Fruit fly (Drosophila melanogaster) whole organism, prepupa: ENCODE data around the gene Syx13.
A peak's percentile ranks its signal among the peaks of the same experiment; 100 is the strongest.

Experiments
- CG10631 ChIP-seq: fragments of 200-800 bp; sonication (Bioruptor generic); optimal IDR thresholded peaks from 2 replicates; lab custom pipeline; 2016; ENCODE audit warnings: missing biosample characterization, missing genetic modification characterization
- CG10669 ChIP-seq: fragments of 200-800 bp; sonication (Bioruptor generic); optimal IDR thresholded peaks from 3 replicates; lab custom pipeline; 2018; ENCODE audit warnings: missing biosample characterization, mild to moderate bottlenecking, missing genetic modification characterization, moderate library complexity
- CG11762 ChIP-seq: fragments of 200-800 bp; sonication (Bioruptor generic); optimal IDR thresholded peaks from 3 replicates; lab custom pipeline; 2016; ENCODE audit warnings: missing biosample characterization, missing genetic modification characterization; ENCODE audit not compliant: insufficient read depth
- CG1621 ChIP-seq: fragments of 200-800 bp; sonication (Bioruptor generic); optimal IDR thresholded peaks from 3 replicates; lab custom pipeline; 2018; ENCODE audit warnings: missing biosample characterization, mild to moderate bottlenecking, missing genetic modification characterization
- CG16779 ChIP-seq: fragments of 200-800 bp; sonication (Bioruptor generic); optimal IDR thresholded peaks from 3 replicates; lab custom pipeline; 2017; ENCODE audit warnings: missing biosample characterization, mild to moderate bottlenecking, missing genetic modification characterization
- CG31627 ChIP-seq: fragments of 200-800 bp; sonication (Bioruptor generic); optimal IDR thresholded peaks from 3 replicates; lab custom pipeline; 2016; ENCODE audit warnings: missing biosample characterization, missing genetic modification characterization
- CG34406 ChIP-seq: fragments of 200-800 bp; sonication (Bioruptor generic); optimal IDR thresholded peaks from 3 replicates; lab custom pipeline; 2016; ENCODE audit warnings: missing biosample characterization, missing genetic modification characterization
- CG3919 ChIP-seq: fragments of 200-800 bp; sonication (Bioruptor generic); optimal IDR thresholded peaks from 3 replicates; lab custom pipeline; 2016; ENCODE audit warnings: missing biosample characterization, missing genetic modification characterization
- CG4318 ChIP-seq: fragments of 200-800 bp; sonication (Bioruptor generic); optimal IDR thresholded peaks from 3 replicates; lab custom pipeline; 2017; ENCODE audit warnings: missing biosample characterization, mild to moderate bottlenecking, missing genetic modification characterization
- CG6163 ChIP-seq: fragments of 200-800 bp; sonication (Bioruptor generic); IDR thresholded peaks from 3 replicates; pipeline ENCODE4 v1.3.6; 2022; ENCODE audit warnings: missing biosample characterization, missing genetic modification characterization
- CG6854 ChIP-seq: fragments of 200-800 bp; sonication (Bioruptor generic); optimal IDR thresholded peaks from 2 replicates; lab custom pipeline; 2017; ENCODE audit warnings: missing biosample characterization, mild to moderate bottlenecking, missing genetic modification characterization
- CG9139 ChIP-seq: fragments of 200-800 bp; sonication (Bioruptor generic); optimal IDR thresholded peaks from 3 replicates; lab custom pipeline; 2017; ENCODE audit warnings: missing biosample characterization, mild to moderate bottlenecking, missing genetic modification characterization
- Eip78C ChIP-seq: fragments of 200-800 bp; sonication (Bioruptor generic); peaks from one replicate; lab custom pipeline; 2016; ENCODE audit warnings: missing biosample characterization, missing genetic modification characterization
- Eip93F ChIP-seq: fragments of 200-800 bp; sonication (Bioruptor generic); optimal IDR thresholded peaks from 2 replicates; lab custom pipeline; 2016; ENCODE audit warnings: missing biosample characterization, mild to moderate bottlenecking, missing genetic modification characterization
- Ets21C ChIP-seq: fragments of 200-800 bp; sonication (Bioruptor generic); optimal IDR thresholded peaks from 3 replicates; lab custom pipeline; 2016; ENCODE audit warnings: missing biosample characterization, missing genetic modification characterization
- Ets96B ChIP-seq: fragments of 200-800 bp; optimal IDR thresholded peaks from 2 replicates; lab custom pipeline; 2019; ENCODE audit warnings: missing biosample characterization, mild to moderate bottlenecking, missing genetic modification characterization, moderate library complexity
- Hr39 ChIP-seq: fragments of 200-800 bp; sonication (Bioruptor generic); optimal IDR thresholded peaks from 2 replicates; lab custom pipeline; 2016; ENCODE audit warnings: missing biosample characterization, missing genetic modification characterization
- Lpt ChIP-seq: fragments of 200-800 bp; sonication (Bioruptor generic); optimal IDR thresholded peaks from 3 replicates; lab custom pipeline; 2016; ENCODE audit warnings: missing biosample characterization, missing genetic modification characterization
- OdsH ChIP-seq: fragments of 200-800 bp; sonication (Bioruptor generic); optimal IDR thresholded peaks from 3 replicates; lab custom pipeline; 2016; ENCODE audit warnings: missing biosample characterization, missing genetic modification characterization
- Sox102F ChIP-seq: fragments of 200-800 bp; sonication (Bioruptor generic); optimal IDR thresholded peaks from 2 replicates; lab custom pipeline; 2016; ENCODE audit warnings: missing biosample characterization, mild to moderate bottlenecking, missing genetic modification characterization
- Sox14 ChIP-seq: fragments of 200-800 bp; sonication (Bioruptor generic); optimal IDR thresholded peaks from 3 replicates; lab custom pipeline; 2016; ENCODE audit warnings: missing biosample characterization, missing genetic modification characterization
- Sox15 ChIP-seq: fragments of 200-800 bp; sonication (Bioruptor generic); optimal IDR thresholded peaks from 3 replicates; lab custom pipeline; 2016; ENCODE audit warnings: missing biosample characterization, missing genetic modification characterization
- achi ChIP-seq: fragments of 200-800 bp; sonication (Bioruptor generic); optimal IDR thresholded peaks from 3 replicates; lab custom pipeline; 2016; ENCODE audit warnings: missing biosample characterization, missing genetic modification characterization
- acj6 ChIP-seq: fragments of 200-800 bp; sonication (Bioruptor generic); optimal IDR thresholded peaks from 3 replicates; lab custom pipeline; 2016; ENCODE audit warnings: missing biosample characterization, missing genetic modification characterization
- cyc ChIP-seq: fragments of 200-800 bp; sonication (Bioruptor generic); optimal IDR thresholded peaks from 3 replicates; lab custom pipeline; 2016; ENCODE audit warnings: missing biosample characterization, missing genetic modification characterization
- dac ChIP-seq: fragments of 200-800 bp; sonication (Bioruptor generic); optimal IDR thresholded peaks from 2 replicates; lab custom pipeline; 2017; ENCODE audit warnings: missing biosample characterization, mild to moderate bottlenecking, missing genetic modification characterization
- esn ChIP-seq: fragments of 200-800 bp; sonication (Bioruptor generic); optimal IDR thresholded peaks from 2 replicates; lab custom pipeline; 2016; ENCODE audit warnings: missing biosample characterization, mild to moderate bottlenecking, missing genetic modification characterization, moderate library complexity
- fd59A ChIP-seq: fragments of 200-800 bp; sonication (Bioruptor generic); optimal IDR thresholded peaks from 2 replicates; lab custom pipeline; 2017; ENCODE audit warnings: missing biosample characterization, mild to moderate bottlenecking, missing genetic modification characterization, missing genetic modification reagents
- fd85E ChIP-seq: fragments of 200-800 bp; sonication (Bioruptor generic); optimal IDR thresholded peaks from 3 replicates; lab custom pipeline; 2016; ENCODE audit warnings: missing biosample characterization, missing genetic modification characterization
- fkh ChIP-seq: fragments of 200-800 bp; sonication (Bioruptor generic); optimal IDR thresholded peaks from 3 replicates; lab custom pipeline; 2017; ENCODE audit warnings: missing biosample characterization, mild to moderate bottlenecking, missing genetic modification characterization, moderate library complexity
- lz ChIP-seq: fragments of 200-800 bp; sonication (Bioruptor generic); optimal IDR thresholded peaks from 3 replicates; lab custom pipeline; 2016; ENCODE audit warnings: missing biosample characterization, missing genetic modification characterization
- net ChIP-seq: fragments of 200-800 bp; sonication (Bioruptor generic); optimal IDR thresholded peaks from 3 replicates; lab custom pipeline; 2016; ENCODE audit warnings: missing biosample characterization, missing genetic modification characterization
- ss ChIP-seq, 2 experiments: fragments of 200-800 bp; sonication (Bioruptor generic); optimal IDR thresholded peaks; 2 replicates in 1 of 2; 3 replicates in 1 of 2; lab custom pipeline; 2017 to 2018; ENCODE audit warnings: mild to moderate bottlenecking in 2 of 2, missing biosample characterization in 2 of 2, missing genetic modification characterization in 2 of 2, moderate library complexity in 1 of 2
- svp ChIP-seq: fragments of 200-800 bp; sonication (Bioruptor generic); peaks from one replicate; lab custom pipeline; 2016; ENCODE audit warnings: missing biosample characterization, missing genetic modification characterization

Syx13 gene

dm6 chr3L:13006490-13006889, 37.7 kb upstream of the Syx13 start, which contains the start of gene CG11263 (continued):
- TF ChIP-seq fd85E (GFP tag; lab: Kevin White, UChicago) (no peak), fd59A (GFP tag; lab: Kevin White, UChicago) (no peak), esn (GFP tag; lab: Kevin White, UChicago) (peak; percentile 32), CG10631 (GFP tag; lab: Kevin White, UChicago) (peak; percentile 32), CG16779 (no peak), net (GFP tag; lab: Kevin White, UChicago) (peak; percentile 50), CG11762 (no peak)

- TF ChIP-seq CG4318 (GFP tag; lab: Kevin White, UChicago) (no peak), OdsH (GFP tag; lab: Kevin White, UChicago) (peak; percentile 7), Eip78C (GFP tag; lab: Kevin White, UChicago) (peak; percentile 8), lz (GFP tag; lab: Kevin White, UChicago) (no peak)
- TF ChIP-seq, all 60 proteins: peak for 2
Observed at dm6 chr3L:13007946-13008462, 36.2 kb upstream of the Syx13 start.

dm6 chr3L:13011511-13011910, 32.7 kb upstream of the Syx13 start, which contains the start of gene Cul6:
Gene Cul6 (minus strand): TSS chr3L:13011685.
- TF ChIP-seq esn (GFP tag; lab: Kevin White, UChicago) (peak; percentile 13), Eip93F (no peak), CG11762 (no peak), CG10669 (GFP tag; lab: Kevin White, UChicago) (no peak), Eip78C (GFP tag; lab: Kevin White, UChicago) (peak; percentile 61), acj6 (GFP tag; lab: Kevin White, UChicago) (no peak), net (GFP tag; lab: Kevin White, UChicago) (no peak), CG34406 (GFP tag; lab: Kevin White, UChicago) (no peak), CG16779 (no peak), CG9139 (GFP tag; lab: Kevin White, UChicago) (no peak), fd85E (GFP tag; lab: Kevin White, UChicago) (no peak), ss (GFP tag; optimal IDR thresholded peaks at IDR 0.05; lab: Kevin White, UChicago) (no peak), cyc (GFP tag; lab: Kevin White, UChicago) (peak; percentile 5), Lpt (GFP tag; lab: Kevin White, UChicago) (no peak)

dm6 chr3L:13014693-13015092, 29.5 kb upstream of the Syx13 start:
- TF ChIP-seq svp (peak; percentile 67), Sox15 (no peak)

- TF ChIP-seq CG3919 (GFP tag; lab: Kevin White, UChicago) (peak; percentile 38), Ets96B (tag; lab: Kevin White, UChicago) (peak; percentile 19), CG11762 (no peak), CG31627 (GFP tag; lab: Kevin White, UChicago) (peak; percentile 56), CG6854 (no peak), lz (GFP tag; lab: Kevin White, UChicago) (peak; percentile 24), svp (peak; percentile 44), CG34406 (GFP tag; lab: Kevin White, UChicago) (no peak), CG6163 (GFP tag; lab: Robert Waterston, UW) (peak; percentile 46; the same call in 2 of the 3 replicates), acj6 (GFP tag; lab: Kevin White, UChicago) (no peak), fkh (GFP tag; lab: Kevin White, UChicago) (peak; percentile 70), Sox102F (GFP tag; lab: Kevin White, UChicago) (no peak), OdsH (GFP tag; lab: Kevin White, UChicago) (peak; percentile 28), CG10631 (GFP tag; lab: Kevin White, UChicago) (no peak), Hr39 (GFP tag; lab: Kevin White, UChicago) (peak; percentile 57), dac (no peak), CG1621 (tag; lab: Kevin White, UChicago) (no peak), esn (GFP tag; lab: Kevin White, UChicago) (peak; percentile 6), Ets21C (GFP tag; lab: Kevin White, UChicago) (peak; percentile 33), Sox14 (GFP tag; lab: Kevin White, UChicago) (peak; percentile 28), Eip78C (GFP tag; lab: Kevin White, UChicago) (peak; percentile 52), achi (GFP tag; lab: Kevin White, UChicago) (no peak)
Observed at dm6 chr3L:13015195-13015822, 28.9 kb upstream of the Syx13 start, which contains the start of gene MICAL-like. Gene MICAL-like (minus strand): TSS chr3L:13015332.
